Worm (Caenorhabditis elegans): ENCODE measurements around the gene Y67A10A.7.

The Y67A10A.7 gene

ce11 chrIV:14394812-14395211 lies 20.9 kb downstream of the Y67A10A.7 start:
- no peak for TF ChIP-seq F23B12.7 (tag; optimal IDR thresholded peaks at IDR 0.05; ENCODE audit: insufficient read depth)
- TF ChIP-seq attf-6 (GFP tag; IDR thresholded peaks at IDR 0.05) = peak; percentile 68; the same call in 1 of the 2 replicates

- TF ChIP-seq Y79H2A.3 (GFP tag; conservative IDR thresholded peaks at IDR 0.05) = no peak
- no peak for TF ChIP-seq K12H6.12 (tag; optimal IDR thresholded peaks at IDR 0.05)
- no peak for TF ChIP-seq Y67H2A.10 (GFP tag; conservative IDR thresholded peaks at IDR 0.05)
- no peak for TF ChIP-seq die-1 (tag; optimal IDR thresholded peaks at IDR 0.05)
- TF ChIP-seq bed-1 (GFP tag; IDR thresholded peaks at IDR 0.05) = no peak
- TF ChIP-seq ztf-26 (tag; optimal IDR thresholded peaks at IDR 0.05) = no peak
- TF ChIP-seq mel-28 (tag; optimal IDR thresholded peaks at IDR 0.05; ENCODE audit: borderline replicate concordance) = no peak
- no peak for TF ChIP-seq Y95B8A.8 (GFP tag; IDR thresholded peaks at IDR 0.05)
- TF ChIP-seq let-607 (tag; optimal IDR thresholded peaks at IDR 0.05) = no peak
- TF ChIP-seq madf-8 (GFP tag; conservative IDR thresholded peaks at IDR 0.05) = no peak
- TF ChIP-seq hlh-12 (tag; optimal IDR thresholded peaks at IDR 0.05) = no peak
- no peak for TF ChIP-seq dpff-1 (tag; optimal IDR thresholded peaks at IDR 0.05)
- no peak for TF ChIP-seq F39B2.1 (GFP tag; IDR thresholded peaks at IDR 0.05)
These were observed 21.6 kb downstream of the Y67A10A.7 start for ce11 chrIV:14395531-14395930.

- TF ChIP-seq F49E8.2 (tag; optimal IDR thresholded peaks at IDR 0.05; ENCODE audit: insufficient read depth) (no peak), attf-6 (GFP tag; IDR thresholded peaks at IDR 0.05) (peak; percentile 71; the same call in 1 of the 2 replicates)
These were observed 34.7 kb downstream of the Y67A10A.7 start for ce11 chrIV:14408569-14408968.

- TF ChIP-seq snpc-4 (GFP tag; optimal IDR thresholded peaks at IDR 0.05) (no peak), snpc-4 (tag; optimal IDR thresholded peaks at IDR 0.05) (peak in 1 of 4 experiments; percentile 18), F10E7.11 (tag; optimal IDR thresholded peaks at IDR 0.05) (no peak), tbp1 (GFP tag; optimal IDR thresholded peaks at IDR 0.05) (no peak)
These were observed 38.7 kb downstream of the Y67A10A.7 start, which contains the start of gene xdh-1 for ce11 chrIV:14412655-14413054. xdh-1 (minus strand) TSS chrIV:14412894.

- TF ChIP-seq F39B2.1 (GFP tag; IDR thresholded peaks at IDR 0.05) = no peak
- peak in 1 of 2 experiments; percentile 50 for TF ChIP-seq let-607 (tag; optimal IDR thresholded peaks at IDR 0.05)
- peak; percentile 48 for TF ChIP-seq unc-62 (GFP tag; optimal IDR thresholded peaks at IDR 0.05)
- TF ChIP-seq nhr-80 (tag; optimal IDR thresholded peaks at IDR 0.05) = peak; percentile 68
These were observed 39.5 kb downstream of the Y67A10A.7 start for ce11 chrIV:14413386-14413785.

- TF ChIP-seq ztf-22 (GFP tag; optimal IDR thresholded peaks at IDR 0.05) (peak; percentile 6), rpc-1 (optimal IDR thresholded peaks at IDR 0.05) (no peak), rpc-1 (tag; optimal IDR thresholded peaks at IDR 0.05) (no peak), lin-40 (tag; optimal IDR thresholded peaks at IDR 0.05) (peak; percentile 34), ceh-40 (GFP tag; IDR thresholded peaks at IDR 0.05) (no peak), madf-10 (tag; optimal IDR thresholded peaks at IDR 0.05) (peak; percentile 28), bed-2 (GFP tag; IDR thresholded peaks at IDR 0.05) (no peak), tbp1 (GFP tag; optimal IDR thresholded peaks at IDR 0.05) (peak; percentile 27), nhr-80 (tag; optimal IDR thresholded peaks at IDR 0.05) (peak; percentile 86), atf-7 (tag; optimal IDR thresholded peaks at IDR 0.05) (peak; percentile 14), lin-54 (GFP tag; optimal IDR thresholded peaks at IDR 0.05) (peak; percentile 8), hmg-1.2 (GFP tag; IDR thresholded peaks at IDR 0.05) (peak; percentile 90), let-607 (tag; optimal IDR thresholded peaks at IDR 0.05) (peak in 1 of 2 experiments; percentile 61), tlf-1 (GFP tag; optimal IDR thresholded peaks at IDR 0.05) (peak; percentile 2), dpff-1 (tag; optimal IDR thresholded peaks at IDR 0.05) (no peak)
These were observed 40.3 kb downstream of the Y67A10A.7 start for ce11 chrIV:14414200-14414599.
